Worm (Caenorhabditis elegans) whole organism, midembryonic: ENCODE measurements around the gene ZK1307.7.

Experiments used
- T22C8.4 ChIP-seq: fragments of 200-800 bp; sonication (Bioruptor generic); IDR thresholded peaks from 2 replicates; pipeline ENCODE4 v1.3.6; 2022; ENCODE audit warnings: missing genetic modification characterization, missing compliant biosample characterization
- cog-1 ChIP-seq: sonication (generic microtip); optimal IDR thresholded peaks from 2 replicates; lab custom pipeline; 2016; ENCODE audit warnings: missing genetic modification characterization, missing compliant biosample characterization
- flt-1 ChIP-seq: fragments of 200-800 bp; sonication (Bioruptor generic); IDR thresholded peaks from 2 replicates; pipeline ENCODE4 v1.3.6; 2022; ENCODE audit warnings: missing genetic modification characterization, missing compliant biosample characterization
- klf-2 ChIP-seq: fragments of 200-800 bp; sonication (Bioruptor generic); conservative IDR thresholded peaks from 2 replicates; pipeline ENCODE4 v1.3.6; 2022; ENCODE audit warnings: missing genetic modification reagents, missing genetic modification characterization, missing compliant biosample characterization
- med-1 ChIP-seq: sonication (generic microtip); optimal IDR thresholded peaks from 2 replicates; lab custom pipeline; 2017; ENCODE audit warnings: missing genetic modification characterization, mild to moderate bottlenecking, missing compliant biosample characterization, antibody characterized with exemption, missing genetic modification reagents; ENCODE audit not compliant: insufficient read depth
- ref-1 ChIP-seq: fragments of 200-800 bp; sonication (Bioruptor generic); conservative IDR thresholded peaks from 2 replicates; pipeline ENCODE4 v1.3.6; 2022; ENCODE audit warnings: missing genetic modification reagents, missing genetic modification characterization, missing compliant biosample characterization
- tab-1 ChIP-seq: fragments of 200-800 bp; sonication (Bioruptor generic); IDR thresholded peaks from 2 replicates; pipeline ENCODE4 v1.3.6; 2022; ENCODE audit warnings: missing genetic modification characterization, missing compliant biosample characterization
- ztf-23 ChIP-seq: fragments of 200-800 bp; sonication (Bioruptor generic); IDR thresholded peaks from 2 replicates; pipeline ENCODE4 v1.3.6; 2022; ENCODE audit warnings: missing genetic modification reagents, missing genetic modification characterization, missing compliant biosample characterization
- ztf-29 ChIP-seq: fragments of 200-800 bp; sonication (Bioruptor generic); IDR thresholded peaks from 2 replicates; pipeline ENCODE4 v1.3.6; 2022; ENCODE audit warnings: missing genetic modification reagents, missing genetic modification characterization, missing compliant biosample characterization

Gene ZK1307.7

DNA sequence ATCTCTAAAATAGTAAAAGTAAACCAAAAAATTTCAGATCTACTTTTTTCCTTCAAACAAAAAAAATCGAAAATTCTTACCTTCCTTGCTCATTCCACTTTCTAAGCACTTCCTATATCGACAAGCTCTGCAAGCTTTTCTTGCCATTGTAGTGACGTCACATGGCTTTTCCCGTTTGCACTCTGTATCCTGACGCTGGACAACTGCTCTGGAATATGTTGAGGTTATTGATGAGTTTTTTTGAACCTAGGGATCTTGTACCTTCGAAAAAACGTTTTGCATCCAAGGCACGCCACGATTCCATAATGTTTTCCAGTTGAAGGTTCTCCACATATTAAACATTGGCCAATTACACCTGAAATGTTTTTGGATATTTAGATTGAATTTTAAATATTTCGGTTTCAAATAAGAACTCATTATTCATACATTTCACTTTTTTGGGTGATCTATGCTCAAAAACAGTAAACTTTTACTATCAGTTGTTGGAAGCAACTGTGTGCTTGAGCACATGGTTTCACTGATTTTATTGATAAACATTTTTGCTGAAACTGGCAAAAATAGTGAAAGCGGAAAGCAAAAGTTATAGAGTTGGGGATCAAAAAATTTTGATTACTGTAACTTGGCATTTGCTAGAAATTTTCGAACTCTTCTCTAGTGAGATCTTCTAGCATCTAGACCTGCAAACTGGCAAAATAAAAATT, 36.2 kb upstream of the ZK1307.7 start:
- TF ChIP-seq T22C8.4 (no peak), ztf-29 (no peak), klf-2 (GFP tag; lab: Robert Waterston, UW) (no peak), ref-1 (no peak), med-1 (GFP tag; lab: Kevin White, UChicago) (no peak), flt-1 (GFP tag; lab: Robert Waterston, UW) (no peak), tab-1 (no peak), ztf-23 (no peak), cog-1 (tag; lab: Kevin White, UChicago) (no peak)

DNA sequence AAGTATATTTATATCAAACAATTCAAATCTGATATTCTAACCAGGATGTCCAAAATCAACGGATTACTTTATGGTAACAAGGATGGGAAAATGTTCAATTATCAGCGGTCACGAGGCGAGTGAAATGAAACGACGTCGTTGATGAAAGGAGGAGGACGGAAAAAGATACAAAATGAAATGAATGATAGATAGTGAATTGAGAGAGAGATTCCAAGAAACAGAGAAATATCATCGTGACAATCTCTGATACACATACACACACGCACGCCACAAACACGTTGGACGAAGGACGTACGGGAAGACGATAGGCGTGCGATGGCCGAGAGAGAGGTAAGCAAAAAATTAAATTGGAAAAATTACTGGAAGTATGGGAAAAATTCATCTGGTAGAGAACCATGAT, 35.3 kb upstream of the ZK1307.7 start:
- TF ChIP-seq ztf-23: no peak
- TF ChIP-seq ztf-29: no peak
- TF ChIP-seq ref-1: no peak
- no peak for TF ChIP-seq T22C8.4
- no peak for TF ChIP-seq flt-1 (GFP tag; lab: Robert Waterston, UW)
- TF ChIP-seq cog-1 (tag; lab: Kevin White, UChicago): no peak
- TF ChIP-seq klf-2 (GFP tag; lab: Robert Waterston, UW): no peak
- TF ChIP-seq med-1 (GFP tag; lab: Kevin White, UChicago): no peak
- no peak for TF ChIP-seq tab-1

DNA sequence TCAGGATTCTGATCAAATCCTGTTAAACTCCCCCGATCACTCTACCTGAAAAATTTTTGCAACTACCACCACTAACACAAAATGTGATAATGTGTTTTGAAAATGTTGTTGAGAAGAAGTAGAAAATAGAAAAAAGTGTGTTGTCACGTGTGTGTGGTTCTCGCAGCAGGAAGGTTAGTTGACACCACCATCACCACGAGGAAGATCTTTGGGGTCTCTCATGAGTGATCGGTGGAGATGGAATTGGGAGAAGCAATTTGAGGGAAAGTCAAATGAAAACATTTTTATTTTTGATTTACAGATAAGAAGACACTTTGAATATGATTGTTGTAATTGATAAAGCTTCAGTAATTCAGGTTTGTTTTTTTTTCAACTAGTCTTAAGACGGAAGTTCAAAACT, 34.7 kb upstream of the ZK1307.7 start:
- no peak for TF ChIP-seq tab-1
- TF ChIP-seq ztf-29: no peak
- TF ChIP-seq ztf-23: no peak
- TF ChIP-seq ref-1: no peak
- no peak for TF ChIP-seq med-1 (GFP tag; lab: Kevin White, UChicago)
- no peak for TF ChIP-seq T22C8.4
- no peak for TF ChIP-seq flt-1 (GFP tag; lab: Robert Waterston, UW)
- TF ChIP-seq cog-1 (tag; lab: Kevin White, UChicago): no peak
- TF ChIP-seq klf-2 (GFP tag; lab: Robert Waterston, UW): no peak

DNA sequence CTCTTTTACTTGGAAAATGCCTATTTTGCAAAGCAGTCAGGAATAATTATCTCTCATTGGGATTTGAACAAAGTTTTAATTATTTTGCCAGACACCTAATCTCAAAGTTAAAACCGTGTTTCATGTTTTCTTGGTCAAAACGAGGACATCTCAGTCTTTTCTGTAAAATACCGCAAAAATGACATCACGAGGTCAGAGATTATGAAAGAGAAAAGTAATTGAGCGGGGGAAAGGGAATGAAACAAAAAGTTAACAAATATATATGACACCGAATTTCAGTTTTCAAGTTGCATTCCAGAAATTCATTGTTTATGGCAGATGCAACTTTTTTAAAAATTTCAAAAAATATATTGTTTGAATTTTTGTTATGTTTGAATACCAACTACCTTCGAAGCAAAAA, 33.8 kb upstream of the ZK1307.7 start:
- TF ChIP-seq ref-1 (no peak), ztf-23 (no peak), flt-1 (GFP tag; lab: Robert Waterston, UW) (no peak), ztf-29 (no peak), T22C8.4 (no peak), tab-1 (no peak), klf-2 (GFP tag; lab: Robert Waterston, UW) (no peak), cog-1 (tag; lab: Kevin White, UChicago) (no peak), med-1 (GFP tag; lab: Kevin White, UChicago) (no peak)

DNA sequence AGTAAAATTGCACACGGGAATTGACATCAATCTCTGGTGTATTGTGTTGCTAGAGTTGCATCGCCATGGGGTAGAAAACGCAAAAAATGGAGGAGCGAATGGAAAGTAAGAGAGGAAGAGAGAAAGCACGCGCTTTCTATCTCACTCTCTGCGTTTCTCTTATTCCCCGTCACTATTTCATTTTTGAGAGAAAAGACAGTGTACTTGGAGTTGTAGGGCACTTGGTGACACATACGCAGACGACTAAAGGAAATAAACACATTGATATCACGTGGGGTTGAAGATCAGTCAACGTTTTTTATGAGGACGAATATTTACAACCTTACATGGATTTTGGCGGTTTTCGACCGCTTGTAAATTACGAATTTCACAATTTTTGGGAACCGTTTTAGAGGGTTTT, 33.0 kb upstream of the ZK1307.7 start:
- TF ChIP-seq ztf-23 (no peak), cog-1 (tag; lab: Kevin White, UChicago) (peak; percentile 69)

DNA sequence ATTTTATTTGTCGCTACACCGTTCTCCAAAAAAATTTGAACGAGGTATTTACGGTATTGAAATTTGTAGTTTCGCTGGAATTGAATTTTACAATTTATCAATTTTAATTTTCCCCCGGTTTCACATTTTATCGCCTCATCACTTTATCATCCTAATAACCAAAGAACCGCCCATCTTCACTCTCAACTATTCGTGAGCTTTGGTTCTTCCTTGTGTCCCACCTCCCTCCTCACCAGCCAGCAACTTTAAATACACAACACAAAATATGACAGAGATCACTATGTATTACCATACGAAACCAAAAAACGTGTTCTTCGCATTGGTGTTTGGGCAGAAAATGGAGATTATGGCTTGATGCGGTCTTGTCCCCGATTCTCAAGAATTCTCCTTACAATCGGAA, 32.3 kb upstream of the ZK1307.7 start:
- TF ChIP-seq ref-1: no peak
- TF ChIP-seq tab-1: no peak
- TF ChIP-seq T22C8.4: no peak
- TF ChIP-seq flt-1 (GFP tag; lab: Robert Waterston, UW): no peak
- TF ChIP-seq ztf-23: no peak
- no peak for TF ChIP-seq cog-1 (tag; lab: Kevin White, UChicago)
- no peak for TF ChIP-seq ztf-29
- no peak for TF ChIP-seq med-1 (GFP tag; lab: Kevin White, UChicago)
- TF ChIP-seq klf-2 (GFP tag; lab: Robert Waterston, UW): no peak

DNA sequence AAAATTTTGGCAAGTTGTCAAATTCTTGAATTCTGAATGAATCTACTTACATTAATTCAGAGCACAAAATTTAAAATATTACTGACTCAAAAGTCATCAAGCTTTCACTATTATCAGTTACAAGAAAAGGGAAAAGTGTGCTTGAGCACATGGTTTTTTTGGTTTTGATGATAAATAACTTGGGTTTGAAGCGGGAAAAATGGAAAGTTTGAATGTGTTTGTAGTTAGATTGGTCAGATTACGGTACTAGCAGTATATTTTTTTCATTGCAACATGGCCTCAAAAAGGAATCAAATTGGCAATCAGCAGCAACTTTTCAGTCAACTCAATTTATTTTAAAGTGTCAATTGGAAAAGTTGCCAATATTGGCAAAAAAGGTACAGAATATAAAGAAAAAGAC, 31.7 kb upstream of the ZK1307.7 start:
- TF ChIP-seq ztf-23: no peak
- no peak for TF ChIP-seq med-1 (GFP tag; lab: Kevin White, UChicago)
- TF ChIP-seq flt-1 (GFP tag; lab: Robert Waterston, UW): no peak
- TF ChIP-seq ref-1: no peak
- TF ChIP-seq T22C8.4: no peak
- no peak for TF ChIP-seq cog-1 (tag; lab: Kevin White, UChicago)
- TF ChIP-seq ztf-29: no peak
- no peak for TF ChIP-seq tab-1
- no peak for TF ChIP-seq klf-2 (GFP tag; lab: Robert Waterston, UW)

DNA sequence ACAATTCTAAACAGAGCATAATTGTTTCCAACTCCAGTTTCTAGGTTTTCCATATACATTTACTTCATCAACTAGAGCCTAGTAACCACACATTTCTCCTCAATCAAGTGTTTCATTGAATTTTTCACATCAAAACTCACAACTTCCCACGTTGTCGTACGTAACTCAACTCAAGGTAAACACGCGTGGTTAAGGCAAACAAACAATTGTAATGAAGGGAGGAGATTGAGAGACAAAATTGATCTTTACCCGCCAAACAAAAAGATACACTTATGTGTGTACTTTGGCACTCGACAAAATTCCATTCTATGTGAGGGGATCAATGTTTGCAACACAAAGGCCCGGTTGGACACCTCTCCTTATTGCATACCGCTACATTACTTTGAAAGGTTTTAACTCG, 31.1 kb upstream of the ZK1307.7 start, which contains the start of gene nhr-19:
nhr-19 (minus strand) TSS at position 191 of the 400 bp plus-strand sequence.
- TF ChIP-seq tab-1 (no peak), ref-1 (no peak), cog-1 (tag; lab: Kevin White, UChicago) (no peak), ztf-23 (no peak), klf-2 (GFP tag; lab: Robert Waterston, UW) (no peak), ztf-29 (no peak)

DNA sequence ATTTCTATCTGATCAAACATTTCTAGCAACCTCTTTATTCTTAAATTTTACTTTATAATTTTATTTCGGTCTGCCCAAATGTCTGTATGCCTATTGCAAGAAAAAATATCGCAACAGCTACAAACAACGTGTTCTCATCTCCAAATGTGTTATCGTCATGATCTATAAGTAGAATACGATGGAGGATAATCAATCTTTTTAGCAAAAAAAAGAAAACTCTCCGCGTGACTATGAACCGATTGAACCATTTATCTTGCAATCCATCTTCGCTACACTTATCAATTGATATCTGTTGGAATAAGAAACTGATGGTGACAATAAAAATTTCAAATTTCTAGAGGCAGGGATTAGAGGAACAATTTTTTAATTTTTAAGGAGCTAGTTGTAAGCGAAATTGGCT, 30.4 kb upstream of the ZK1307.7 start:
- no peak for TF ChIP-seq med-1 (GFP tag; lab: Kevin White, UChicago)
- TF ChIP-seq ztf-29: no peak
- TF ChIP-seq cog-1 (tag; lab: Kevin White, UChicago): no peak
- TF ChIP-seq ztf-23: no peak
- no peak for TF ChIP-seq klf-2 (GFP tag; lab: Robert Waterston, UW)
- no peak for TF ChIP-seq ref-1
- TF ChIP-seq tab-1: no peak
- no peak for TF ChIP-seq T22C8.4
- no peak for TF ChIP-seq flt-1 (GFP tag; lab: Robert Waterston, UW)

DNA sequence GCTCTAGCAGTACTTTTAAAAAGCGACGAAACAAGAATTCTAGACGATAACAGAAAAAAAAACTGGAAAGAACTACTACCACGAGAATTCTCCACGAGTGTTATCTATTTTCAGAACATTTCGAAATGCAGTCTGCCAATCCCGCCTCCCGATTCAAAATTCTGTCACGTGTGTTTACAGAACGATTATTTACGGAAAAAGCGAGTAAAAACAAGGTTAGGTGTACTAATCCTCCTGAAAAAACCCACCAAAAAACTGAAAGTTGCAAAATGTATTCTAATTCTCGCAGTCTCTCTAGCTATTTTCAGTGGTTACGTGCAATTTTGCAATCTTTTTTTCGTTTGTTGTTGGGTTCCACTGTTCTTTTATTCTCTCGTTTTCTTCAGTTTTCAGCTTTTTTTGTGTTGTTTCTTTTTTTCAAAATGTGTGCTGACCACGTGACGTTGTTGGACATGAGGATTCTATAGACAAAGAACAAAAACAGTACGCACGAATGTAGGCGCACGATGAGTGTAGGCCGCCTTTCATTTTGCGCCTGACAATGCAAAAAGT, 29.8 kb upstream of the ZK1307.7 start:
- TF ChIP-seq ztf-29: no peak
- TF ChIP-seq ztf-23: no peak

DNA sequence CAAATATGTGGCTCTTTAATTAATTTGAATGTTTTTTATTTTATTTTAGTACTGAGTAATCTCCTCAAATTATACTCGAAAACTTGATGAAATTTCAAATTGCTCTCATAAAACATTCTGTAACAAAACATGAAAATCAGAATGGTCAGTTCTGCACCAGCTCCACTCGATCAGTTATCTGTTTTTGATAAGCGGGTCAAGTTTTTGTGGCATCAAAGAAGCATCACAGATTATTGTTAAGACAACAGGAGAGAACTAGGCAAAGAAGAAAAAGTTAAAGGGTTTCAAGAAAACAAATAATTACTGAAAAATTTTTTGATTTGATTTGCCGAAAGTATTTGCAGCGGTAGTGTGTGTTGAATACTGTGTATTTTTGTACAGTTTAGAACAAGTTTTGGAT, 29.3 kb upstream of the ZK1307.7 start:
- no peak for TF ChIP-seq tab-1
- TF ChIP-seq klf-2 (GFP tag; lab: Robert Waterston, UW): no peak
- no peak for TF ChIP-seq ztf-29
- no peak for TF ChIP-seq med-1 (GFP tag; lab: Kevin White, UChicago)
- no peak for TF ChIP-seq T22C8.4
- TF ChIP-seq cog-1 (tag; lab: Kevin White, UChicago): no peak
- TF ChIP-seq ztf-23: no peak
- no peak for TF ChIP-seq flt-1 (GFP tag; lab: Robert Waterston, UW)
- TF ChIP-seq ref-1: no peak
